Worm (Caenorhabditis elegans) whole organism, L1 larva: Measurements from ENCODE around the gene R02E4.2.

Source experiments
- ama-1 ChIP-seq: fragments of 150-350 bp; optimal IDR thresholded peaks from 2 replicates; lab custom pipeline; 2014
- lin-13 ChIP-seq: fragments of 150-350 bp; optimal IDR thresholded peaks from 2 replicates; lab custom pipeline; 2014; ENCODE audit warnings: missing biosample characterization, missing genetic modification reagents, missing genetic modification characterization
- lir-3 ChIP-seq: sonication (generic microtip); optimal IDR thresholded peaks from 2 replicates; lab custom pipeline; 2016; ENCODE audit warnings: mild to moderate bottlenecking, missing genetic modification characterization, moderate library complexity, missing compliant biosample characterization; ENCODE audit not compliant: poor library complexity
- nhr-11 ChIP-seq: fragments of 150-350 bp; optimal IDR thresholded peaks from 2 replicates; lab custom pipeline; 2014; ENCODE audit warnings: missing biosample characterization, missing genetic modification characterization
- pqm-1 ChIP-seq: sonication (generic microtip); optimal IDR thresholded peaks from 3 replicates; lab custom pipeline; 2017; ENCODE audit warnings: missing biosample characterization, missing genetic modification characterization
- rnt-1 ChIP-seq: sonication (generic microtip); optimal IDR thresholded peaks from 2 replicates; lab custom pipeline; 2016; ENCODE audit warnings: mild to moderate bottlenecking, missing genetic modification characterization, moderate library complexity, missing compliant biosample characterization
- unc-130 ChIP-seq: fragments of 150-350 bp; optimal IDR thresholded peaks from 2 replicates; lab custom pipeline; 2017; ENCODE audit warnings: missing biosample characterization, missing genetic modification characterization, inconsistent platforms

ce11 chrX:4148449-4149031 lies 41.3 kb downstream of the R02E4.2 start:
- TF ChIP-seq unc-130 (tag; lab: Kevin White, UChicago) (no peak), pqm-1 (tag; lab: Kevin White, UChicago) (no peak), ama-1 (lab: Kevin White, UChicago) (no peak), lir-3 (tag; lab: Kevin White, UChicago) (no peak), lin-13 (no peak), rnt-1 (tag; lab: Kevin White, UChicago) (no peak), nhr-11 (tag; lab: Kevin White, UChicago) (no peak)
